Fruit fly (Drosophila melanogaster) whole organism, embryonic: ENCODE data around the gene Arp2.

Experiments used
- ATbp ChIP-seq: fragments of 200-800 bp; sonication (Bioruptor generic); optimal IDR thresholded peaks from 2 replicates; lab custom pipeline; 2017; ENCODE audit warnings: missing biosample characterization, mild to moderate bottlenecking, missing genetic modification characterization, missing genetic modification reagents
- Aef1 ChIP-seq: fragments of 200-800 bp; sonication (Bioruptor generic); IDR thresholded peaks from 3 replicates; pipeline ENCODE4 v1.3.6; 2022; ENCODE audit warnings: missing biosample characterization, missing genetic modification characterization
- Asciz ChIP-seq: fragments of 200-800 bp; sonication (Bioruptor generic); optimal IDR thresholded peaks from 2 replicates; lab custom pipeline; 2017; ENCODE audit warnings: missing biosample characterization, mild to moderate bottlenecking, missing genetic modification characterization, missing genetic modification reagents
- Blimp-1 ChIP-seq: fragments of 200-800 bp; sonication (Bioruptor generic); optimal IDR thresholded peaks from 3 replicates; lab custom pipeline; 2018; ENCODE audit warnings: missing biosample characterization, missing genetic modification characterization, mild to moderate bottlenecking, moderate library complexity, missing genetic modification reagents
- CG10274 ChIP-seq: fragments of 200-800 bp; sonication (Bioruptor generic); optimal IDR thresholded peaks from 3 replicates; lab custom pipeline; 2017; ENCODE audit warnings: missing biosample characterization, mild to moderate bottlenecking, missing genetic modification characterization
- CG10321 ChIP-seq: fragments of 200-800 bp; sonication (Bioruptor generic); IDR thresholded peaks from 2 replicates; pipeline ENCODE4 v1.3.6; 2022; ENCODE audit warnings: missing biosample characterization, missing genetic modification characterization
- CG11560 ChIP-seq: fragments of 200-800 bp; sonication (Bioruptor generic); IDR thresholded peaks from 3 replicates; pipeline ENCODE4 v1.3.6; 2022; ENCODE audit warnings: missing biosample characterization, missing genetic modification characterization
- CG11696 ChIP-seq: fragments of 200-800 bp; sonication (Bioruptor generic); IDR thresholded peaks from 2 replicates; pipeline ENCODE4 v1.3.6; 2022; ENCODE audit warnings: missing biosample characterization, missing genetic modification characterization
- CG13424 ChIP-seq: fragments of 200-800 bp; sonication (Bioruptor generic); optimal IDR thresholded peaks from 2 replicates; lab custom pipeline; 2019; ENCODE audit warnings: missing biosample characterization, mild to moderate bottlenecking, missing genetic modification characterization, moderate library complexity
- CG14710 ChIP-seq: fragments of 200-800 bp; sonication (Bioruptor generic); optimal IDR thresholded peaks from 3 replicates; lab custom pipeline; 2019; ENCODE audit warnings: missing biosample characterization, mild to moderate bottlenecking, missing genetic modification characterization, moderate library complexity
- CG15269 ChIP-seq: fragments of 200-800 bp; sonication (Bioruptor generic); optimal IDR thresholded peaks from 2 replicates; lab custom pipeline; 2018; ENCODE audit warnings: missing biosample characterization, mild to moderate bottlenecking, missing genetic modification characterization, moderate library complexity
- CG1602 ChIP-seq: fragments of 200-800 bp; sonication (Bioruptor generic); optimal IDR thresholded peaks from 3 replicates; lab custom pipeline; 2016; ENCODE audit warnings: missing biosample characterization, missing genetic modification characterization
- CG16779 ChIP-seq: fragments of 200-800 bp; sonication (Bioruptor generic); IDR thresholded peaks from 2 replicates; pipeline ENCODE4 v1.3.6; 2022; ENCODE audit warnings: missing biosample characterization, missing genetic modification characterization
- CG16813 ChIP-seq: fragments of 200-800 bp; sonication (Bioruptor generic); IDR thresholded peaks from 3 replicates; pipeline ENCODE4 v1.3.6; 2022; ENCODE audit warnings: missing biosample characterization, missing genetic modification characterization; ENCODE audit not compliant: partially characterized antibody
- CG1832 ChIP-seq: fragments of 200-800 bp; sonication (Bioruptor generic); optimal IDR thresholded peaks from 2 replicates; lab custom pipeline; 2017; ENCODE audit warnings: missing biosample characterization, mild to moderate bottlenecking, missing genetic modification characterization, inconsistent platforms
- CG18599 ChIP-seq: fragments of 200-800 bp; sonication (Bioruptor generic); optimal IDR thresholded peaks from 3 replicates; lab custom pipeline; 2017; ENCODE audit warnings: missing biosample characterization, missing genetic modification characterization, mild to moderate bottlenecking, moderate library complexity, missing genetic modification reagents
- CG18764 ChIP-seq: fragments of 200-800 bp; sonication (Bioruptor generic); optimal IDR thresholded peaks from 3 replicates; lab custom pipeline; 2016; ENCODE audit warnings: missing biosample characterization, missing genetic modification characterization
- CG2678 ChIP-seq: fragments of 200-800 bp; sonication (Bioruptor generic); optimal IDR thresholded peaks from 3 replicates; lab custom pipeline; 2019; ENCODE audit warnings: missing biosample characterization, mild to moderate bottlenecking, missing genetic modification characterization, moderate library complexity
- CG30020 ChIP-seq: fragments of 200-800 bp; optimal IDR thresholded peaks from 2 replicates; lab custom pipeline; 2019; ENCODE audit warnings: missing biosample characterization, mild to moderate bottlenecking, missing genetic modification characterization, moderate library complexity
- CG31224 ChIP-seq: fragments of 200-800 bp; sonication (Bioruptor generic); IDR thresholded peaks from 2 replicates; pipeline ENCODE4 v1.3.6; 2022; ENCODE audit warnings: missing biosample characterization, missing genetic modification characterization
- CG31365 ChIP-seq: fragments of 200-800 bp; sonication (Bioruptor generic); optimal IDR thresholded peaks from 2 replicates; lab custom pipeline; 2018; ENCODE audit warnings: missing biosample characterization, mild to moderate bottlenecking, missing genetic modification characterization
- CG6175 ChIP-seq: fragments of 200-800 bp; sonication (Bioruptor generic); IDR thresholded peaks from 3 replicates; pipeline ENCODE4 v1.3.6; 2022; ENCODE audit warnings: missing biosample characterization, missing genetic modification characterization
- CG7556 ChIP-seq: fragments of 200-800 bp; sonication (Bioruptor generic); optimal IDR thresholded peaks from 2 replicates; lab custom pipeline; 2017; ENCODE audit warnings: missing biosample characterization, mild to moderate bottlenecking, missing genetic modification characterization
- CG7928 ChIP-seq: fragments of 200-800 bp; sonication (Bioruptor generic); optimal IDR thresholded peaks from 2 replicates; lab custom pipeline; 2017; ENCODE audit warnings: missing biosample characterization, mild to moderate bottlenecking, missing genetic modification characterization
- CG7963 ChIP-seq: fragments of 200-800 bp; sonication (Bioruptor generic); IDR thresholded peaks from 3 replicates; pipeline ENCODE4 v1.3.6; 2022; ENCODE audit warnings: missing biosample characterization, missing genetic modification characterization; ENCODE audit not compliant: partially characterized antibody
- CG9932 ChIP-seq: fragments of 200-800 bp; sonication (Bioruptor generic); IDR thresholded peaks from 2 replicates; pipeline ENCODE4 v1.3.6; 2022; ENCODE audit warnings: missing biosample characterization, missing genetic modification characterization
- Doc3 ChIP-seq: fragments of 200-800 bp; sonication (Bioruptor generic); IDR thresholded peaks from 3 replicates; pipeline ENCODE4 v1.3.6; 2022; ENCODE audit warnings: missing biosample characterization, missing genetic modification characterization; ENCODE audit not compliant: partially characterized antibody
- HmgZ ChIP-seq: fragments of 200-800 bp; sonication (Bioruptor generic); optimal IDR thresholded peaks from 2 replicates; lab custom pipeline; 2018; ENCODE audit warnings: missing biosample characterization, mild to moderate bottlenecking, missing genetic modification characterization
- Hr3 ChIP-seq: fragments of 200-800 bp; sonication (Bioruptor generic); optimal IDR thresholded peaks from 3 replicates; lab custom pipeline; 2016; ENCODE audit warnings: missing biosample characterization, missing genetic modification characterization
- NC2β ChIP-seq: fragments of 200-800 bp; sonication (Bioruptor generic); optimal IDR thresholded peaks from 2 replicates; lab custom pipeline; 2016; ENCODE audit warnings: missing biosample characterization, missing genetic modification characterization
- Optix ChIP-seq: fragments of 200-800 bp; sonication (Bioruptor generic); IDR thresholded peaks from 3 replicates; pipeline ENCODE4 v1.3.6; 2022; ENCODE audit warnings: missing biosample characterization, missing genetic modification characterization
- Poxn ChIP-seq: fragments of 200-800 bp; sonication (Bioruptor generic); IDR thresholded peaks from 2 replicates; pipeline ENCODE4 v1.3.6; 2022; ENCODE audit warnings: missing biosample characterization, missing genetic modification characterization
- Vsx1 ChIP-seq: fragments of 200-800 bp; sonication (Bioruptor generic); optimal IDR thresholded peaks from 2 replicates; lab custom pipeline; 2017; ENCODE audit warnings: missing biosample characterization, mild to moderate bottlenecking, missing genetic modification characterization, missing genetic modification reagents
- ab ChIP-seq: fragments of 200-800 bp; sonication (Bioruptor generic); optimal IDR thresholded peaks from 2 replicates; lab custom pipeline; 2016; ENCODE audit warnings: missing biosample characterization, missing genetic modification characterization
- ac ChIP-seq: fragments of 200-800 bp; sonication (Bioruptor generic); optimal IDR thresholded peaks from 3 replicates; lab custom pipeline; 2017; ENCODE audit warnings: missing biosample characterization, mild to moderate bottlenecking, missing genetic modification characterization
- aop ChIP-seq: fragments of 200-800 bp; sonication (Bioruptor generic); IDR thresholded peaks from 2 replicates; pipeline ENCODE4 v1.3.6; 2022; ENCODE audit warnings: missing biosample characterization, missing genetic modification characterization
- br ChIP-seq: fragments of >200 bp; optimal IDR thresholded peaks from 2 replicates; lab custom pipeline; 2017
- cad ChIP-seq: fragments of >200 bp; optimal IDR thresholded peaks from 2 replicates; lab custom pipeline; 2017; ENCODE audit warnings: missing biosample characterization, missing genetic modification characterization
- dmrt99B ChIP-seq: fragments of 200-800 bp; sonication (Bioruptor generic); optimal IDR thresholded peaks from 2 replicates; lab custom pipeline; 2018; ENCODE audit warnings: missing biosample characterization, mild to moderate bottlenecking, missing genetic modification characterization, moderate library complexity
- dysf ChIP-seq: fragments of 200-800 bp; sonication (Bioruptor generic); IDR thresholded peaks from 3 replicates; pipeline ENCODE4 v1.3.6; 2022; ENCODE audit warnings: missing biosample characterization, missing genetic modification characterization
- hb ChIP-seq: fragments of 200-800 bp; sonication (Bioruptor generic); IDR thresholded peaks from 3 replicates; pipeline ENCODE4 v1.3.6; 2022; ENCODE audit warnings: missing biosample characterization, missing genetic modification characterization; ENCODE audit not compliant: partially characterized antibody
- her ChIP-seq: fragments of 200-800 bp; sonication (Bioruptor generic); optimal IDR thresholded peaks from 2 replicates; lab custom pipeline; 2016; ENCODE audit warnings: missing biosample characterization, missing genetic modification characterization
- knrl ChIP-seq: fragments of 200-800 bp; sonication (Bioruptor generic); IDR thresholded peaks from 3 replicates; pipeline ENCODE4 v1.3.6; 2022; ENCODE audit warnings: missing biosample characterization, missing genetic modification characterization; ENCODE audit not compliant: partially characterized antibody
- lab ChIP-seq: fragments of 200-800 bp; sonication (Bioruptor generic); optimal IDR thresholded peaks from 3 replicates; lab custom pipeline; 2017; ENCODE audit warnings: missing biosample characterization, missing genetic modification characterization, mild to moderate bottlenecking, moderate library complexity, missing genetic modification reagents
- pfk ChIP-seq: fragments of 200-800 bp; sonication (Bioruptor generic); optimal IDR thresholded peaks from 2 replicates; lab custom pipeline; 2018; ENCODE audit warnings: missing biosample characterization, mild to moderate bottlenecking, missing genetic modification characterization, moderate library complexity
- pita ChIP-seq: fragments of 200-800 bp; sonication (Bioruptor generic); optimal IDR thresholded peaks from 2 replicates; lab custom pipeline; 2017; ENCODE audit warnings: missing biosample characterization, mild to moderate bottlenecking, missing genetic modification characterization
- pnt ChIP-seq: fragments of 200-800 bp; sonication (Bioruptor generic); optimal IDR thresholded peaks from 3 replicates; lab custom pipeline; 2016; ENCODE audit warnings: missing biosample characterization, missing genetic modification characterization
- rib ChIP-seq: fragments of 200-800 bp; sonication (Bioruptor generic); IDR thresholded peaks from 2 replicates; pipeline ENCODE4 v1.3.6; 2022; ENCODE audit warnings: missing biosample characterization, missing genetic modification characterization
- slou ChIP-seq: fragments of 200-800 bp; sonication (Bioruptor generic); optimal IDR thresholded peaks from 3 replicates; lab custom pipeline; 2016; ENCODE audit warnings: missing biosample characterization, missing genetic modification characterization
- unpg ChIP-seq: fragments of 200-800 bp; sonication (Bioruptor generic); optimal IDR thresholded peaks from 3 replicates; lab custom pipeline; 2018; ENCODE audit warnings: missing biosample characterization, mild to moderate bottlenecking, missing genetic modification characterization, moderate library complexity
- yki ChIP-seq: fragments of >200 bp; optimal IDR thresholded peaks from 3 replicates; lab custom pipeline; 2018
- zen2 ChIP-seq: fragments of 200-800 bp; sonication (Bioruptor generic); IDR thresholded peaks from 3 replicates; pipeline ENCODE4 v1.3.6; 2022; ENCODE audit warnings: missing biosample characterization, missing genetic modification characterization; ENCODE audit not compliant: partially characterized antibody

Arp2 gene

dm6 chrX:16573659-16574058 lies 19.9 kb upstream of the Arp2 start (continued):
- TF ChIP-seq CG14710 (tag; lab: Kevin White, UChicago) (no peak), Poxn (no peak), CG31365 (tag; lab: Kevin White, UChicago) (no peak), lab (peak; percentile 71), CG15269 (tag; lab: Kevin White, UChicago) (peak; percentile 49), Hr3 (GFP tag; lab: Kevin White, UChicago) (no peak), NC2β (GFP tag; lab: Kevin White, UChicago) (no peak), br (lab: Kevin White, UChicago) (no peak), CG30020 (tag; lab: Kevin White, UChicago) (no peak), CG7556 (GFP tag; lab: Kevin White, UChicago) (peak; percentile 31), CG16779 (GFP tag; lab: Robert Waterston, UW) (no peak), CG10321 (GFP tag; lab: Robert Waterston, UW) (no peak), Blimp-1 (no peak), ac (peak; percentile 8), pita (GFP tag; lab: Kevin White, UChicago) (no peak), zen2 (GFP tag; lab: Robert Waterston, UW) (no peak), slou (GFP tag; lab: Kevin White, UChicago) (no peak), Aef1 (GFP tag; lab: Robert Waterston, UW) (no peak), dmrt99B (peak; percentile 35), knrl (no peak), cad (GFP tag; lab: Kevin White, UChicago) (no peak), rib (GFP tag; lab: Robert Waterston, UW) (no peak), CG1602 (GFP tag; lab: Kevin White, UChicago) (no peak), ATbp (peak; percentile 58), Doc3 (GFP tag; lab: Robert Waterston, UW) (no peak), hb (no peak), her (GFP tag; lab: Kevin White, UChicago) (peak; percentile 20), CG11696 (GFP tag; lab: Robert Waterston, UW) (no peak), pfk (GFP tag; lab: Kevin White, UChicago) (no peak), Optix (GFP tag; lab: Robert Waterston, UW) (no peak), CG2678 (peak; percentile 50), yki (no peak), HmgZ (no peak), CG10274 (GFP tag; lab: Kevin White, UChicago) (no peak), pnt (GFP tag; lab: Kevin White, UChicago) (peak; percentile 11), CG9932 (GFP tag; lab: Robert Waterston, UW) (no peak), Asciz (GFP tag; lab: Kevin White, UChicago) (no peak), CG6175 (GFP tag; lab: Robert Waterston, UW) (no peak), CG18599 (GFP tag; lab: Kevin White, UChicago) (peak; percentile 64), CG16813 (GFP tag; lab: Robert Waterston, UW) (no peak), CG1832 (GFP tag; lab: Kevin White, UChicago) (no peak), CG11560 (tag; lab: Robert Waterston, UW) (no peak), ab (no peak), CG7963 (GFP tag; lab: Robert Waterston, UW) (no peak), dysf (GFP tag; lab: Robert Waterston, UW) (no peak; the same call in 2 of the 3 replicates), CG18764 (no peak), CG31224 (no peak), Vsx1 (peak; percentile 63), CG13424 (peak; percentile 13), CG7928 (GFP tag; lab: Kevin White, UChicago) (no peak), aop (GFP tag; lab: Robert Waterston, UW) (no peak), unpg (GFP tag; lab: Kevin White, UChicago) (peak; percentile 25)
